Worm (Caenorhabditis elegans) whole organism, L4 larva: ENCODE results near the gene K08D9.10.

Source experiments
- F10B5.3 ChIP-seq: sonication (generic microtip); optimal IDR thresholded peaks from 2 replicates; lab custom pipeline; 2016; ENCODE audit warnings: mild to moderate bottlenecking, missing genetic modification characterization, missing compliant biosample characterization
- F26F4.8 ChIP-seq: fragments of 200-800 bp; sonication (Bioruptor generic); conservative IDR thresholded peaks from 2 replicates; pipeline ENCODE4 v1.3.6; 2022; ENCODE audit warnings: missing genetic modification characterization, missing compliant biosample characterization
- F44E2.7 ChIP-seq: fragments of 200-800 bp; sonication (Bioruptor generic); IDR thresholded peaks from 2 replicates; pipeline ENCODE4 v2.1.2; 2022; ENCODE audit warnings: missing genetic modification characterization, missing compliant biosample characterization
- R02D3.7 ChIP-seq: fragments of 150-350 bp; sonication (generic microtip); optimal IDR thresholded peaks from 3 replicates; lab custom pipeline; 2014; ENCODE audit warnings: missing biosample characterization, missing genetic modification characterization
- ama-1 ChIP-seq: fragments of 150-350 bp; optimal IDR thresholded peaks from 2 replicates; lab custom pipeline; 2014; ENCODE audit warnings: inconsistent platforms, mixed read lengths
- ceh-62 ChIP-seq: sonication (generic microtip); optimal IDR thresholded peaks from 2 replicates; lab custom pipeline; 2017; ENCODE audit warnings: missing biosample characterization, missing genetic modification characterization
- cey-2 ChIP-seq: sonication (generic microtip); optimal IDR thresholded peaks from 3 replicates; lab custom pipeline; 2017; ENCODE audit warnings: missing genetic modification characterization, mild to moderate bottlenecking, missing compliant biosample characterization, antibody characterized with exemption, borderline replicate concordance; ENCODE audit not compliant: insufficient read depth
- daf-12 ChIP-seq: fragments of 150-350 bp; optimal IDR thresholded peaks from 2 replicates; lab custom pipeline; 2014; ENCODE audit warnings: missing biosample characterization, missing genetic modification reagents, missing genetic modification characterization
- daf-16 ChIP-seq, 3 experiments: sonication (generic microtip); optimal IDR thresholded peaks; 2 replicates each; lab custom pipeline; 2016 to 2017; ENCODE audit warnings: missing genetic modification characterization in 3 of 3, missing genetic modification reagents in 3 of 3, mild to moderate bottlenecking in 2 of 3, missing compliant biosample characterization in 2 of 3, missing biosample characterization in 1 of 3, moderate library complexity in 1 of 3
- egl-27 ChIP-seq: sonication (generic microtip); optimal IDR thresholded peaks from 3 replicates; lab custom pipeline; 2017; ENCODE audit warnings: missing biosample characterization, missing genetic modification reagents, missing genetic modification characterization
- hif-1 ChIP-seq, 2 experiments: sonication (generic microtip); optimal IDR thresholded peaks; 2 replicates each; lab custom pipeline; 2016 to 2017; ENCODE audit warnings: missing compliant biosample characterization in 2 of 2, missing genetic modification characterization in 2 of 2, missing genetic modification reagents in 2 of 2, missing genotype in 2 of 2, mild to moderate bottlenecking in 1 of 2
- hlh-11 ChIP-seq: fragments of 200-800 bp; sonication (Bioruptor generic); optimal IDR thresholded peaks from 2 replicates; lab custom pipeline; 2018; ENCODE audit warnings: mild to moderate bottlenecking, missing genetic modification characterization, missing compliant biosample characterization
- jun-1 ChIP-seq: fragments of 150-350 bp; optimal IDR thresholded peaks from 2 replicates; lab custom pipeline; 2014; ENCODE audit warnings: missing biosample characterization, missing genetic modification reagents, missing genetic modification characterization
- lim-7 ChIP-seq: fragments of 200-800 bp; sonication (Bioruptor generic); IDR thresholded peaks from 2 replicates; pipeline ENCODE4 v1.3.6; 2022; ENCODE audit warnings: missing genetic modification characterization, missing compliant biosample characterization
- lin-1 ChIP-seq: fragments of 200-800 bp; sonication (Bioruptor generic); IDR thresholded peaks from 2 replicates; pipeline ENCODE4 v1.3.6; 2022; ENCODE audit warnings: missing genetic modification reagents, missing genetic modification characterization, missing compliant biosample characterization
- lin-13 ChIP-seq: fragments of 150-350 bp; optimal IDR thresholded peaks from 2 replicates; lab custom pipeline; 2014; ENCODE audit warnings: missing biosample characterization, missing genetic modification reagents, missing genetic modification characterization
- lin-15B ChIP-seq: fragments of 150-350 bp; sonication (generic microtip); optimal IDR thresholded peaks from 3 replicates; lab custom pipeline; 2014; ENCODE audit warnings: missing biosample characterization, missing genetic modification characterization
- lir-3 ChIP-seq: sonication (generic microtip); optimal IDR thresholded peaks from 2 replicates; lab custom pipeline; 2016; ENCODE audit warnings: mild to moderate bottlenecking, missing genetic modification characterization, missing compliant biosample characterization
- lsy-2 ChIP-seq, 2 experiments: fragments of 150-350 bp in 1 of 2; sonication (generic microtip) in 1 of 2; optimal IDR thresholded peaks; 2 replicates each; lab custom pipeline; 2014 to 2017; ENCODE audit warnings: missing biosample characterization in 2 of 2, missing genetic modification characterization in 2 of 2
- madf-9 ChIP-seq: fragments of 200-800 bp; sonication (Bioruptor generic); conservative IDR thresholded peaks from 2 replicates; pipeline ENCODE4 v1.3.6; 2022; ENCODE audit warnings: missing genetic modification reagents, missing genetic modification characterization, missing compliant biosample characterization
- mep-1 ChIP-seq: fragments of 150-350 bp; sonication (generic microtip); optimal IDR thresholded peaks from 3 replicates; lab custom pipeline; 2014; ENCODE audit warnings: missing biosample characterization, missing genetic modification characterization
- mxl-3 ChIP-seq: fragments of 200-800 bp; sonication (Bioruptor generic); optimal IDR thresholded peaks from 2 replicates; lab custom pipeline; 2018; ENCODE audit warnings: mild to moderate bottlenecking, missing genetic modification characterization, missing compliant biosample characterization
- nhr-10 ChIP-seq: fragments of 150-350 bp; optimal IDR thresholded peaks from 2 replicates; lab custom pipeline; 2014; ENCODE audit warnings: missing biosample characterization, missing genetic modification characterization
- nhr-102 ChIP-seq: sonication (generic microtip); optimal IDR thresholded peaks from 2 replicates; lab custom pipeline; 2016; ENCODE audit warnings: mild to moderate bottlenecking, missing genetic modification characterization, moderate library complexity, missing compliant biosample characterization
- nhr-28 ChIP-seq: fragments of 150-350 bp; optimal IDR thresholded peaks from 2 replicates; lab custom pipeline; 2014; ENCODE audit warnings: missing biosample characterization, missing genetic modification characterization
- nhr-76 ChIP-seq: fragments of 150-350 bp; optimal IDR thresholded peaks from 2 replicates; lab custom pipeline; 2014; ENCODE audit warnings: missing biosample characterization, missing genetic modification characterization
- sdz-12 ChIP-seq: fragments of 200-800 bp; sonication (Bioruptor generic); optimal IDR thresholded peaks from 2 replicates; lab custom pipeline; 2018; ENCODE audit warnings: mild to moderate bottlenecking, missing genetic modification characterization, missing compliant biosample characterization
- skn-1 ChIP-seq: fragments of 150-350 bp; optimal IDR thresholded peaks from 2 replicates; lab custom pipeline; 2014; ENCODE audit warnings: missing biosample characterization, missing genetic modification characterization
- snpc-4 ChIP-seq: fragments of 150-350 bp; optimal IDR thresholded peaks from 2 replicates; lab custom pipeline; 2014; ENCODE audit warnings: missing biosample characterization, missing genetic modification characterization
- tra-1 ChIP-seq: fragments of 200-800 bp; sonication (Bioruptor generic); IDR thresholded peaks from 2 replicates; pipeline ENCODE4 v1.3.6; 2022; ENCODE audit warnings: missing genetic modification reagents, missing genetic modification characterization, missing compliant biosample characterization
- unc-39 ChIP-seq: sonication (generic microtip); optimal IDR thresholded peaks from 2 replicates; lab custom pipeline; 2017; ENCODE audit warnings: missing biosample characterization, missing genetic modification characterization
- unc-62 ChIP-seq, 3 experiments: fragments of 150-350 bp in 1 of 3; sonication (generic microtip); optimal IDR thresholded peaks in 2 of 3; peaks in 1 of 3; 1 replicate in 1 of 3; 2 replicates in 2 of 3; lab custom pipeline; 2014 to 2017; ENCODE audit warnings: missing biosample characterization in 3 of 3, missing genetic modification characterization in 3 of 3, missing genetic modification reagents in 3 of 3, missing genotype in 1 of 3
- vab-7 ChIP-seq: fragments of 200-800 bp; sonication (Bioruptor generic); IDR thresholded peaks from 2 replicates; pipeline ENCODE4 v1.3.6; 2022; ENCODE audit warnings: missing genetic modification reagents, missing genetic modification characterization, missing compliant biosample characterization
- zfp-2 ChIP-seq: sonication (generic microtip); optimal IDR thresholded peaks from 2 replicates; lab custom pipeline; 2016; ENCODE audit warnings: mild to moderate bottlenecking, missing genetic modification characterization, missing compliant biosample characterization
- zfp-3 ChIP-seq: fragments of 200-800 bp; sonication (Bioruptor generic); conservative IDR thresholded peaks from 2 replicates; pipeline ENCODE4 v1.3.6; 2022; ENCODE audit warnings: missing genetic modification reagents, missing genetic modification characterization, missing compliant biosample characterization
- zip-2 ChIP-seq: fragments of 150-350 bp; optimal IDR thresholded peaks from 2 replicates; lab custom pipeline; 2014; ENCODE audit warnings: missing biosample characterization, missing genetic modification characterization
- ztf-7 ChIP-seq: fragments of 150-350 bp; optimal IDR thresholded peaks from 2 replicates; lab custom pipeline; 2014; ENCODE audit warnings: missing biosample characterization, missing genetic modification characterization

K08D9.10 gene

DNA sequence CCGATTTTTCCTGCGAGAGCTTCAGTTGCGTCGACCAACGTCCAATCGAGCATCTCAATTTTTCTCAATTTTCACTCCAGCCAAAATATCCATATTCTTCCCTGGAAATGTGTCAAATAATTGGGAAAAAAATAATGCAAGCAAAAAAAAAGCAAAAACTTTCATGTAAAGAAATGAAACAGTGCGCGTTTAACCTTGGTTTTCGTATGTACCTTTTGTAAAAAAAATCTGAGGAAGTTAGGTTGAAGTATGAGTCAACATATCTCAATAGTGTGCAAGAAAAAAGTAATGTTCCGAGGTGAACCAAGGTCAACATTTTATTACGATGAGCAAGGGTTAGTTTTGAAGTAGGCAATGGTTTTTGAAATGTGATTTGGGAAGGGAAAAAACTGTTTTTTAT is 19.5 kb downstream of the K08D9.10 start, which contains the start of gene T28A11.13:
Gene T28A11.13, minus strand, starts transcription at position 101 of the 400 bp plus-strand sequence.
- no peak for TF ChIP-seq R02D3.7 (tag; lab: Kevin White, UChicago)
- no peak for TF ChIP-seq F10B5.3 (tag; lab: Kevin White, UChicago)
- TF ChIP-seq lin-1 (GFP tag; lab: Robert Waterston, UW) = no peak
- no peak for TF ChIP-seq F44E2.7
- no peak for TF ChIP-seq unc-39 (tag; lab: Kevin White, UChicago)
- TF ChIP-seq lsy-2 (tag; optimal IDR thresholded peaks at IDR 0.05; lab: Kevin White, UChicago) = no peak
- TF ChIP-seq madf-9 (GFP tag; lab: Robert Waterston, UW) = no peak
- no peak for TF ChIP-seq lin-15B (tag; lab: Kevin White, UChicago)
- TF ChIP-seq nhr-76 (tag; lab: Kevin White, UChicago) = no peak
- TF ChIP-seq hif-1 (tag; optimal IDR thresholded peaks at IDR 0.05; lab: Kevin White, UChicago) = no peak
- no peak for TF ChIP-seq zip-2 (tag; lab: Kevin White, UChicago)
- TF ChIP-seq unc-62 (GFP tag; optimal IDR thresholded peaks at IDR 0.05 in 1 of 2; lab: Kevin White, UChicago) = no peak
- no peak for TF ChIP-seq unc-62 (tag; optimal IDR thresholded peaks at IDR 0.05; lab: Kevin White, UChicago)
- no peak for TF ChIP-seq hlh-11 (tag; lab: Kevin White, UChicago)
- no peak for TF ChIP-seq F26F4.8
- no peak for TF ChIP-seq tra-1 (GFP tag; lab: Robert Waterston, UW)
- no peak for TF ChIP-seq cey-2 (tag; lab: Kevin White, UChicago)
- no peak for TF ChIP-seq nhr-28 (tag; lab: Kevin White, UChicago)
- TF ChIP-seq ceh-62 (tag; lab: Kevin White, UChicago) = no peak
- no peak for TF ChIP-seq ama-1 (lab: Kevin White, UChicago)
- TF ChIP-seq lim-7 (GFP tag; lab: Robert Waterston, UW) = no peak

- TF ChIP-seq snpc-4 (no peak), zfp-2 (tag; lab: Kevin White, UChicago) (no peak), sdz-12 (GFP tag; lab: Kevin White, UChicago) (no peak), egl-27 (no peak), cey-2 (tag; lab: Kevin White, UChicago) (no peak), lsy-2 (tag; optimal IDR thresholded peaks at IDR 0.05; lab: Kevin White, UChicago) (no peak), F10B5.3 (tag; lab: Kevin White, UChicago) (no peak), ztf-7 (tag; lab: Kevin White, UChicago) (no peak), lir-3 (tag; lab: Kevin White, UChicago) (no peak)
Measured at ce11 chrV:3256051-3256450, 25.4 kb downstream of the K08D9.10 start, which contains the start of gene srt-63. Gene srt-63, minus strand, starts transcription at chrV:3256151.

ce11 chrV:3256809-3257208 is 26.1 kb downstream of the K08D9.10 start:
- TF ChIP-seq daf-16 (GFP tag; optimal IDR thresholded peaks at IDR 0.05; lab: Kevin White, UChicago) = no peak
- no peak for TF ChIP-seq daf-16 (tag; optimal IDR thresholded peaks at IDR 0.05; lab: Kevin White, UChicago)
- TF ChIP-seq skn-1 (tag; lab: Kevin White, UChicago) = no peak
- TF ChIP-seq lim-7 (GFP tag; lab: Robert Waterston, UW) = no peak
- no peak for TF ChIP-seq daf-12 (tag; lab: Kevin White, UChicago)
- TF ChIP-seq lin-13 = no peak
- TF ChIP-seq nhr-10 (tag; lab: Kevin White, UChicago) = no peak
- no peak for TF ChIP-seq vab-7 (GFP tag; lab: Robert Waterston, UW)
- no peak for TF ChIP-seq zfp-3 (GFP tag; lab: Robert Waterston, UW)
- no peak for TF ChIP-seq jun-1 (tag; lab: Kevin White, UChicago)
- TF ChIP-seq, all 104 proteins: peak for 0

DNA sequence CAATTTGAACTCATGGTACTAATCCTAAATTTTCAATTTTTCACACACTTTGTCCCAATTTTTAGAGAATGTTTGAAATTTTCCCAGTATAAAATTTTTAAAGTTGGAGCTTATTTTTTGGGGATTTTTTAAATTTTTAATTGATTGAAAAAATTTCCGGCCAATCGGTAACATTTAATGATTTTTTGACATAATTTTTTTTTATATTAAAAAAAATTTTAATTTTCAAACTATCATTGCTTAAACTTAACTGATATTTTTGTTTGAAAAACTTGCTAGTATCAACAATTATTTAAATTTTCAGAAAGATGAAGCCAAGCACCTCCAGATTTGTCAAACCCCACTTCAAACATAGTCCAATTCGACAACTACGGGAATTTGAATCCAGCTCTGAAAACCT is 26.6 kb downstream of the K08D9.10 start, which contains the start of gene T28A11.22:
Gene T28A11.22, plus strand, starts transcription at position 301 of the 400 bp plus-strand sequence.
- TF ChIP-seq mep-1 (tag; lab: Kevin White, UChicago) (no peak), mxl-3 (GFP tag; lab: Kevin White, UChicago) (no peak), nhr-102 (no peak)
